Fruit fly (Drosophila melanogaster): ENCODE results near the gene tefu.

Gene tefu

dm6 chr3R:15268426-15268825 is 26.4 kb upstream of the tefu start, which contains the start of the genes CG14864 and Zip88E (continued):
- TF ChIP-seq CG10366 (GFP tag; IDR thresholded peaks at IDR 0.05) (no peak), CG10565 (GFP tag; optimal IDR thresholded peaks at IDR 0.05) (no peak), Stat92E (GFP tag; optimal IDR thresholded peaks at IDR 0.05) (no peak), sob (GFP tag; IDR thresholded peaks at IDR 0.05) (no peak), onecut (GFP tag; IDR thresholded peaks at IDR 0.05) (no peak), CG32772 (GFP tag; IDR thresholded peaks at IDR 0.05) (0 out of 2 replicates have a peak, but pooled peaks have one; percentile 12), Hsf (GFP tag; optimal IDR thresholded peaks at IDR 0.05) (no peak), CG2129 (GFP tag; IDR thresholded peaks at IDR 0.05; ENCODE audit: partially characterized antibody) (no peak), cad (GFP tag; optimal IDR thresholded peaks at IDR 0.05) (no peak), sug (tag; optimal IDR thresholded peaks at IDR 0.05) (peak; percentile 17), HmgZ (tag; optimal IDR thresholded peaks at IDR 0.05) (no peak), tap (tag; optimal IDR thresholded peaks at IDR 0.05) (no peak), Doc3 (GFP tag; IDR thresholded peaks at IDR 0.05; ENCODE audit: partially characterized antibody) (no peak), Hr78 (GFP tag; optimal IDR thresholded peaks at IDR 0.05) (no peak), Ets65A (GFP tag) (no peak), HLHmδ (GFP tag; optimal IDR thresholded peaks at IDR 0.05) (no peak), nom (GFP tag; optimal IDR thresholded peaks at IDR 0.05) (no peak), scrt (GFP tag; optimal IDR thresholded peaks at IDR 0.05) (no peak), HLH4C (GFP tag; IDR thresholded peaks at IDR 0.05; ENCODE audit: partially characterized antibody) (no peak), ase (GFP tag; IDR thresholded peaks at IDR 0.05) (no peak), nerfin-1 (tag; optimal IDR thresholded peaks at IDR 0.05) (no peak), ken (GFP tag; IDR thresholded peaks at IDR 0.05) (no peak), Lim3 (GFP tag; IDR thresholded peaks at IDR 0.05) (no peak), ftz-f1 (GFP tag; optimal IDR thresholded peaks at IDR 0.05) (no peak), CG9876 (GFP tag; optimal IDR thresholded peaks at IDR 0.05) (no peak), wek (GFP tag; optimal IDR thresholded peaks at IDR 0.05) (no peak), hb (GFP tag; IDR thresholded peaks at IDR 0.05; ENCODE audit: partially characterized antibody) (0 out of 3 replicates have a peak, but pooled peaks have one; percentile 5), crol (GFP tag; IDR thresholded peaks at IDR 0.05) (no peak), CG4707 (GFP tag; optimal IDR thresholded peaks at IDR 0.05) (no peak), CG8765 (GFP tag; IDR thresholded peaks at IDR 0.05) (no peak), chn (GFP tag; optimal IDR thresholded peaks at IDR 0.05) (no peak), HmgD (GFP tag; optimal IDR thresholded peaks at IDR 0.05) (no peak), pzg (GFP tag; optimal IDR thresholded peaks at IDR 0.05) (peak; percentile 69), CG8478 (optimal IDR thresholded peaks at IDR 0.05) (no peak), vfl (GFP tag; optimal IDR thresholded peaks at IDR 0.05) (no peak), CG3163 (GFP tag; optimal IDR thresholded peaks at IDR 0.05) (no peak), fd3F (GFP tag; optimal IDR thresholded peaks at IDR 0.05) (no peak), CG4360 (GFP tag; IDR thresholded peaks at IDR 0.05) (no peak), lola (GFP tag; optimal IDR thresholded peaks at IDR 0.05) (no peak), Antp (GFP tag; optimal IDR thresholded peaks at IDR 0.05) (no peak), mirr (GFP tag; optimal IDR thresholded peaks at IDR 0.05) (no peak), twi (tag; optimal IDR thresholded peaks at IDR 0.05) (no peak), CG31365 (tag; optimal IDR thresholded peaks at IDR 0.05) (no peak), hbn (GFP tag; IDR thresholded peaks at IDR 0.05; ENCODE audit: partially characterized antibody) (no peak), sens (GFP tag) (peak; percentile 33), CG7963 (GFP tag; IDR thresholded peaks at IDR 0.05; ENCODE audit: partially characterized antibody) (no peak), MTF-1 (GFP tag; optimal IDR thresholded peaks at IDR 0.05; ENCODE audit: borderline replicate concordance) (no peak), fd96Cb (tag; optimal IDR thresholded peaks at IDR 0.05) (no peak), Hr39 (optimal IDR thresholded peaks at IDR 0.05) (no peak), Hand (GFP tag; optimal IDR thresholded peaks at IDR 0.05) (no peak), tup (GFP tag; optimal IDR thresholded peaks at IDR 0.05) (no peak)

Measured in whole organism, embryonic.